Worm (Caenorhabditis elegans) whole organism, L4 larva: ENCODE data around the gene C02B8.7.

Source experiments
- ama-1 ChIP-seq: fragments of 150-350 bp; optimal IDR thresholded peaks from 2 replicates; lab custom pipeline; 2014; ENCODE audit warnings: inconsistent platforms, mixed read lengths
- lsy-2 ChIP-seq, 2 experiments: fragments of 150-350 bp in 1 of 2; sonication (generic microtip) in 1 of 2; optimal IDR thresholded peaks; 2 replicates each; lab custom pipeline; 2014 to 2017; ENCODE audit warnings: missing biosample characterization in 2 of 2, missing genetic modification characterization in 2 of 2
- mdl-1 ChIP-seq, 2 experiments: fragments of 150-350 bp in 1 of 2; sonication (generic microtip) in 1 of 2; optimal IDR thresholded peaks; 2 replicates each; lab custom pipeline; 2014 to 2017; ENCODE audit warnings: missing biosample characterization in 2 of 2, missing genetic modification characterization in 2 of 2
- nhr-76 ChIP-seq: fragments of 150-350 bp; optimal IDR thresholded peaks from 2 replicates; lab custom pipeline; 2014; ENCODE audit warnings: missing biosample characterization, missing genetic modification characterization
- snpc-4 ChIP-seq: fragments of 150-350 bp; optimal IDR thresholded peaks from 2 replicates; lab custom pipeline; 2014; ENCODE audit warnings: missing biosample characterization, missing genetic modification characterization

DNA sequence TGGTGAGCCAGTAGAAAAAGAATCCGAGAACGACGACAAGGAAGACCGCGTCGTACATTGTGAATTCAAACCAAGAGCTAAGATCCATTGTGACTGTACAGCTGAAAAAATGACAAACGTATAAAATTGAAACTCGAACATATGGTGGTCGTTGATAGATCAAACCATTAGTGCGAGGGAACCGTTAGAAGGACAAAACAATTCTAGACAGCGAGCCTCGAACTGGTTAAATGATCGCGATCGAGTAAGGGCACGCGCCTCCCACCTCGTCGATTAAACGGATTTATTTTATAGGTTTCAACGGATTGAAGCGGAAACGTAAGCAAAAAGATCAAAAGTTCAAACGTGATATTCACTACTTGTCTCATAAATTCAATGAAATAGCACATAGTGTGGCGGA, 49.2 kb downstream of the C02B8.7 start, which contains the start of gene vem-1:
- no peak for TF ChIP-seq ama-1
- no peak for TF ChIP-seq nhr-76 (tag; lab: Kevin White, UChicago)
- no peak for TF ChIP-seq snpc-4 (tag; lab: Kevin White, UChicago)
- no peak for TF ChIP-seq mdl-1 (tag; optimal IDR thresholded peaks at IDR 0.05; lab: Kevin White, UChicago)
- TF ChIP-seq lsy-2 (tag; optimal IDR thresholded peaks at IDR 0.05; lab: Kevin White, UChicago): no peak
